Fruit fly (Drosophila melanogaster) whole organism, embryonic: ENCODE measurements around the gene ddbt.

Experiments
- BEAF-32 ChIP-seq: fragments of 200-800 bp; sonication (Bioruptor generic); optimal IDR thresholded peaks from 3 replicates; lab custom pipeline; 2017; ENCODE audit warnings: missing biosample characterization, missing genetic modification characterization, mild to moderate bottlenecking, moderate library complexity, missing genetic modification reagents
- Blimp-1 ChIP-seq: fragments of 200-800 bp; sonication (Bioruptor generic); optimal IDR thresholded peaks from 3 replicates; lab custom pipeline; 2018; ENCODE audit warnings: missing biosample characterization, missing genetic modification characterization, mild to moderate bottlenecking, moderate library complexity, missing genetic modification reagents
- CG10267 ChIP-seq: fragments of 200-800 bp; sonication (Bioruptor generic); optimal IDR thresholded peaks from 2 replicates; lab custom pipeline; 2018; ENCODE audit warnings: missing biosample characterization, mild to moderate bottlenecking, missing genetic modification characterization, moderate library complexity
- CG10543 ChIP-seq: fragments of 200-800 bp; sonication (Bioruptor generic); optimal IDR thresholded peaks from 3 replicates; lab custom pipeline; 2017; ENCODE audit warnings: missing biosample characterization, mild to moderate bottlenecking, missing genetic modification characterization, moderate library complexity
- CG11093 ChIP-seq: fragments of 200-800 bp; sonication (Bioruptor generic); IDR thresholded peaks from 3 replicates; pipeline ENCODE4 v1.3.6; 2022; ENCODE audit warnings: missing biosample characterization, missing genetic modification characterization
- CG15269 ChIP-seq: fragments of 200-800 bp; sonication (Bioruptor generic); optimal IDR thresholded peaks from 2 replicates; lab custom pipeline; 2018; ENCODE audit warnings: missing biosample characterization, mild to moderate bottlenecking, missing genetic modification characterization, moderate library complexity
- CG15696 ChIP-seq: fragments of 200-800 bp; sonication (Bioruptor generic); optimal IDR thresholded peaks from 2 replicates; lab custom pipeline; 2019; ENCODE audit warnings: missing biosample characterization, mild to moderate bottlenecking, missing genetic modification characterization, moderate library complexity
- CG1602 ChIP-seq: fragments of 200-800 bp; sonication (Bioruptor generic); optimal IDR thresholded peaks from 3 replicates; lab custom pipeline; 2016; ENCODE audit warnings: missing biosample characterization, missing genetic modification characterization
- CG17186 ChIP-seq: fragments of 200-800 bp; sonication (Bioruptor generic); optimal IDR thresholded peaks from 3 replicates; lab custom pipeline; 2017; ENCODE audit warnings: missing biosample characterization, missing genetic modification reagents, missing genetic modification characterization
- CG18619 ChIP-seq: fragments of 200-800 bp; sonication (Bioruptor generic); optimal IDR thresholded peaks from 3 replicates; lab custom pipeline; 2017; ENCODE audit warnings: missing biosample characterization, mild to moderate bottlenecking, missing genetic modification characterization
- CG2202 ChIP-seq: fragments of 200-800 bp; sonication (Bioruptor generic); optimal IDR thresholded peaks from 2 replicates; lab custom pipeline; 2018; ENCODE audit warnings: missing biosample characterization, mild to moderate bottlenecking, missing genetic modification characterization
- CG2678 ChIP-seq: fragments of 200-800 bp; sonication (Bioruptor generic); optimal IDR thresholded peaks from 3 replicates; lab custom pipeline; 2019; ENCODE audit warnings: missing biosample characterization, mild to moderate bottlenecking, missing genetic modification characterization, moderate library complexity
- CG2875 ChIP-seq: fragments of 200-800 bp; sonication (Bioruptor generic); optimal IDR thresholded peaks from 2 replicates; lab custom pipeline; 2017; ENCODE audit warnings: missing biosample characterization, mild to moderate bottlenecking, missing genetic modification characterization, missing genetic modification reagents
- CG2889 ChIP-seq: fragments of 200-800 bp; sonication (Bioruptor generic); IDR thresholded peaks from 3 replicates; pipeline ENCODE4 v1.3.6; 2022; ENCODE audit warnings: missing biosample characterization, missing genetic modification characterization
- CG32532 ChIP-seq: fragments of 200-800 bp; sonication (Bioruptor generic); IDR thresholded peaks from 2 replicates; pipeline ENCODE4 v1.3.6; 2022; ENCODE audit warnings: missing biosample characterization, missing genetic modification characterization
- CG3281 ChIP-seq: fragments of 200-800 bp; sonication (Bioruptor generic); optimal IDR thresholded peaks from 3 replicates; lab custom pipeline; 2017; ENCODE audit warnings: missing biosample characterization, mild to moderate bottlenecking, missing genetic modification characterization
- CG34224 ChIP-seq: fragments of 200-800 bp; sonication (Bioruptor generic); IDR thresholded peaks from 3 replicates; pipeline ENCODE4 v1.3.6; 2022; ENCODE audit warnings: missing biosample characterization, missing genetic modification characterization; ENCODE audit not compliant: partially characterized antibody
- CG3847 ChIP-seq: fragments of 200-800 bp; sonication (Bioruptor generic); IDR thresholded peaks from 2 replicates; pipeline ENCODE4 v1.3.6; 2022; ENCODE audit warnings: missing biosample characterization, missing genetic modification characterization
- CG4328 ChIP-seq: fragments of 200-800 bp; sonication (Bioruptor generic); optimal IDR thresholded peaks from 3 replicates; lab custom pipeline; 2017; ENCODE audit warnings: missing biosample characterization, missing genetic modification reagents, missing genetic modification characterization
- CG4820 ChIP-seq: fragments of 200-800 bp; sonication (Bioruptor generic); optimal IDR thresholded peaks from 3 replicates; lab custom pipeline; 2016; ENCODE audit warnings: missing biosample characterization, missing genetic modification characterization
- CG5180 ChIP-seq: fragments of 200-800 bp; sonication (Bioruptor generic); optimal IDR thresholded peaks from 3 replicates; lab custom pipeline; 2017; ENCODE audit warnings: missing biosample characterization, missing genetic modification characterization, mild to moderate bottlenecking, moderate library complexity, missing genetic modification reagents
- CG6272 ChIP-seq: fragments of 200-800 bp; sonication (Bioruptor generic); IDR thresholded peaks from 2 replicates; pipeline ENCODE4 v1.3.6; 2022; ENCODE audit warnings: missing biosample characterization, missing genetic modification characterization
- CG7556 ChIP-seq: fragments of 200-800 bp; sonication (Bioruptor generic); optimal IDR thresholded peaks from 2 replicates; lab custom pipeline; 2017; ENCODE audit warnings: missing biosample characterization, mild to moderate bottlenecking, missing genetic modification characterization
- CG7745 ChIP-seq: fragments of 200-800 bp; sonication (Bioruptor generic); optimal IDR thresholded peaks from 2 replicates; lab custom pipeline; 2018; ENCODE audit warnings: missing biosample characterization, mild to moderate bottlenecking, missing genetic modification characterization, moderate library complexity
- CG8924 ChIP-seq: fragments of 200-800 bp; optimal IDR thresholded peaks from 3 replicates; lab custom pipeline; 2019; ENCODE audit warnings: missing biosample characterization, mild to moderate bottlenecking, missing genetic modification characterization, moderate library complexity
- CG9797 ChIP-seq: fragments of 200-800 bp; sonication (Bioruptor generic); optimal IDR thresholded peaks from 3 replicates; lab custom pipeline; 2018; ENCODE audit warnings: missing biosample characterization, mild to moderate bottlenecking, missing genetic modification characterization
- Dip3 ChIP-seq: fragments of 200-800 bp; sonication (Bioruptor generic); optimal IDR thresholded peaks from 3 replicates; lab custom pipeline; 2016; ENCODE audit warnings: missing biosample characterization, missing genetic modification characterization
- Fer1 ChIP-seq: fragments of 200-800 bp; sonication (Bioruptor generic); optimal IDR thresholded peaks from 2 replicates; lab custom pipeline; 2017; ENCODE audit warnings: missing biosample characterization, mild to moderate bottlenecking, missing genetic modification characterization
- Fer3 ChIP-seq: fragments of 200-800 bp; sonication (Bioruptor generic); optimal IDR thresholded peaks from 2 replicates; lab custom pipeline; 2018; ENCODE audit warnings: missing biosample characterization, mild to moderate bottlenecking, missing genetic modification characterization, moderate library complexity
- Gsc ChIP-seq: fragments of 200-800 bp; sonication (Bioruptor generic); IDR thresholded peaks from 2 replicates; pipeline ENCODE4 v1.3.6; 2022; ENCODE audit warnings: missing biosample characterization, missing genetic modification characterization
- Hmx ChIP-seq: fragments of 200-800 bp; sonication (Bioruptor generic); optimal IDR thresholded peaks from 2 replicates; lab custom pipeline; 2016; ENCODE audit warnings: missing biosample characterization, missing genetic modification characterization
- Lpt ChIP-seq: fragments of >200 bp; optimal IDR thresholded peaks from 2 replicates; lab custom pipeline; 2018; ENCODE audit warnings: missing biosample characterization, missing genetic modification characterization
- Scr ChIP-seq: fragments of 200-800 bp; sonication (Bioruptor generic); IDR thresholded peaks from 2 replicates; pipeline ENCODE4 v1.3.6; 2022; ENCODE audit warnings: missing biosample characterization, missing genetic modification characterization; ENCODE audit not compliant: partially characterized antibody
- Sry-δ ChIP-seq: fragments of 200-800 bp; sonication (Bioruptor generic); optimal IDR thresholded peaks from 2 replicates; lab custom pipeline; 2016; ENCODE audit warnings: missing biosample characterization, missing genetic modification characterization
- Usf ChIP-seq: fragments of 200-800 bp; sonication (Bioruptor generic); optimal IDR thresholded peaks from 2 replicates; lab custom pipeline; 2017; ENCODE audit warnings: missing genotype, missing biosample characterization, missing genetic modification characterization
- Vsx1 ChIP-seq: fragments of 200-800 bp; sonication (Bioruptor generic); optimal IDR thresholded peaks from 2 replicates; lab custom pipeline; 2017; ENCODE audit warnings: missing biosample characterization, mild to moderate bottlenecking, missing genetic modification characterization, missing genetic modification reagents
- abd-A ChIP-seq: fragments of 200-800 bp; sonication (Bioruptor generic); optimal IDR thresholded peaks from 3 replicates; lab custom pipeline; 2019; ENCODE audit warnings: missing biosample characterization, mild to moderate bottlenecking, missing genetic modification characterization, moderate library complexity
- bbx ChIP-seq: fragments of 200-800 bp; sonication (Bioruptor generic); IDR thresholded peaks from 2 replicates; pipeline ENCODE4 v1.3.6; 2022; ENCODE audit warnings: missing biosample characterization, missing genetic modification characterization; ENCODE audit not compliant: partially characterized antibody
- cg ChIP-seq: fragments of 200-800 bp; sonication (Bioruptor generic); optimal IDR thresholded peaks from 3 replicates; lab custom pipeline; 2019; ENCODE audit warnings: missing biosample characterization, mild to moderate bottlenecking, missing genetic modification characterization, moderate library complexity
- crc ChIP-seq: fragments of 200-800 bp; sonication (Bioruptor generic); optimal IDR thresholded peaks from 2 replicates; lab custom pipeline; 2016; ENCODE audit warnings: missing biosample characterization, missing genetic modification characterization
- fd64A ChIP-seq: fragments of 200-800 bp; sonication (Bioruptor generic); optimal IDR thresholded peaks from 3 replicates; lab custom pipeline; 2018; ENCODE audit warnings: missing biosample characterization, mild to moderate bottlenecking, missing genetic modification characterization
- klu ChIP-seq: fragments of 200-800 bp; sonication (Bioruptor generic); IDR thresholded peaks from 2 replicates; pipeline ENCODE4 v1.3.6; 2022; ENCODE audit warnings: missing biosample characterization, missing genetic modification characterization
- pros ChIP-seq: fragments of 200-800 bp; sonication (Bioruptor generic); optimal IDR thresholded peaks from 3 replicates; lab custom pipeline; 2019; ENCODE audit warnings: missing biosample characterization, mild to moderate bottlenecking, missing genetic modification characterization, moderate library complexity
- pum ChIP-seq: fragments of 200-800 bp; sonication (Bioruptor generic); optimal IDR thresholded peaks from 2 replicates; lab custom pipeline; 2016; ENCODE audit warnings: missing biosample characterization, missing genetic modification characterization
- ssp ChIP-seq: fragments of 200-800 bp; sonication (Bioruptor generic); IDR thresholded peaks from 2 replicates; pipeline ENCODE4 v1.3.6; 2022; ENCODE audit warnings: missing biosample characterization, missing genetic modification characterization
- stc ChIP-seq: fragments of 200-800 bp; sonication (Bioruptor generic); IDR thresholded peaks from 2 replicates; pipeline ENCODE4 v1.3.6; 2022; ENCODE audit warnings: missing biosample characterization, missing genetic modification characterization
- trh ChIP-seq: fragments of 200-800 bp; sonication (Bioruptor generic); optimal IDR thresholded peaks from 2 replicates; lab custom pipeline; 2016; ENCODE audit warnings: missing biosample characterization, missing genetic modification characterization
- zfh2 ChIP-seq: fragments of 200-800 bp; sonication (Bioruptor generic); optimal IDR thresholded peaks from 2 replicates; lab custom pipeline; 2016; ENCODE audit warnings: missing biosample characterization, missing genetic modification characterization

Gene ddbt

dm6 chr3L:319145-320009 is 2.5 kb downstream of the ddbt start, which contains the start of gene fwd (continued):
- TF ChIP-seq bbx (no peak), ssp (GFP tag; lab: Robert Waterston, UW) (peak; percentile 15; the same call in 1 of the 2 replicates), BEAF-32 (GFP tag; lab: Kevin White, UChicago) (peak; percentile 52), crc (GFP tag; lab: Kevin White, UChicago) (no peak), CG7556 (GFP tag; lab: Kevin White, UChicago) (peak; percentile 19), CG2678 (tag; lab: Kevin White, UChicago) (no peak), CG6272 (GFP tag; lab: Robert Waterston, UW) (peak; percentile 25; the same call in 1 of the 2 replicates), Vsx1 (GFP tag; lab: Kevin White, UChicago) (no peak), CG18619 (GFP tag; lab: Kevin White, UChicago) (no peak), CG8924 (tag; lab: Kevin White, UChicago) (peak; percentile 76), CG11093 (GFP tag; lab: Robert Waterston, UW) (no peak), Fer1 (GFP tag; lab: Kevin White, UChicago) (peak; percentile 43), trh (GFP tag; lab: Kevin White, UChicago) (no peak), CG15269 (tag; lab: Kevin White, UChicago) (peak; percentile 29), CG17186 (GFP tag; lab: Kevin White, UChicago) (peak; percentile 76), CG3281 (GFP tag; lab: Kevin White, UChicago) (peak; percentile 42), CG9797 (GFP tag; lab: Kevin White, UChicago) (peak; percentile 98), CG7745 (tag; lab: Kevin White, UChicago) (no peak), Fer3 (tag; lab: Kevin White, UChicago) (peak; percentile 8), CG15696 (no peak), Sry-δ (peak; percentile 53), CG10543 (GFP tag; lab: Kevin White, UChicago) (peak; percentile 82), zfh2 (GFP tag; lab: Kevin White, UChicago) (peak; percentile 3), abd-A (tag; lab: Kevin White, UChicago) (no peak), CG2889 (GFP tag; lab: Robert Waterston, UW) (no peak), pros (GFP tag; lab: Kevin White, UChicago) (peak; percentile 64), CG34224 (no peak), CG1602 (GFP tag; lab: Kevin White, UChicago) (no peak), CG5180 (GFP tag; lab: Kevin White, UChicago) (no peak), CG3847 (peak; percentile 69), stc (no peak), Dip3 (GFP tag; lab: Kevin White, UChicago) (no peak), CG2875 (GFP tag; lab: Kevin White, UChicago) (peak; percentile 22), fd64A (peak; percentile 46), pum (no peak), CG32532 (peak; percentile 36; the same call in 1 of the 2 replicates), CG4820 (no peak), CG10267 (tag; lab: Kevin White, UChicago) (peak; percentile 65), CG2202 (no peak), Blimp-1 (GFP tag; lab: Kevin White, UChicago) (no peak), Lpt (GFP tag; lab: Kevin White, UChicago) (no peak), Hmx (GFP tag; lab: Kevin White, UChicago) (no peak), CG4328 (GFP tag; lab: Kevin White, UChicago) (peak; percentile 13), Gsc (GFP tag; lab: Robert Waterston, UW) (no peak), Scr (GFP tag; lab: Robert Waterston, UW) (no peak; the same call in none of the 2 replicates), Usf (GFP tag; lab: Kevin White, UChicago) (no peak), cg (GFP tag; lab: Kevin White, UChicago) (peak; percentile 98), klu (GFP tag; lab: Robert Waterston, UW) (no peak)
